Worm (Caenorhabditis elegans) whole organism, midembryonic: ENCODE data around the gene ubxn-4.

ENCODE experiments used
- T22C8.4 ChIP-seq: fragments of 200-800 bp; sonication (Bioruptor generic); IDR thresholded peaks from 2 replicates; pipeline ENCODE4 v1.3.6; 2022; ENCODE audit warnings: missing genetic modification characterization, missing compliant biosample characterization
- cog-1 ChIP-seq: sonication (generic microtip); optimal IDR thresholded peaks from 2 replicates; lab custom pipeline; 2016; ENCODE audit warnings: missing genetic modification characterization, missing compliant biosample characterization
- flt-1 ChIP-seq: fragments of 200-800 bp; sonication (Bioruptor generic); IDR thresholded peaks from 2 replicates; pipeline ENCODE4 v1.3.6; 2022; ENCODE audit warnings: missing genetic modification characterization, missing compliant biosample characterization
- klf-2 ChIP-seq: fragments of 200-800 bp; sonication (Bioruptor generic); conservative IDR thresholded peaks from 2 replicates; pipeline ENCODE4 v1.3.6; 2022; ENCODE audit warnings: missing genetic modification reagents, missing genetic modification characterization, missing compliant biosample characterization
- med-1 ChIP-seq: sonication (generic microtip); optimal IDR thresholded peaks from 2 replicates; lab custom pipeline; 2017; ENCODE audit warnings: missing genetic modification characterization, mild to moderate bottlenecking, missing compliant biosample characterization, antibody characterized with exemption, missing genetic modification reagents; ENCODE audit not compliant: insufficient read depth
- ref-1 ChIP-seq: fragments of 200-800 bp; sonication (Bioruptor generic); conservative IDR thresholded peaks from 2 replicates; pipeline ENCODE4 v1.3.6; 2022; ENCODE audit warnings: missing genetic modification reagents, missing genetic modification characterization, missing compliant biosample characterization
- tab-1 ChIP-seq: fragments of 200-800 bp; sonication (Bioruptor generic); IDR thresholded peaks from 2 replicates; pipeline ENCODE4 v1.3.6; 2022; ENCODE audit warnings: missing genetic modification characterization, missing compliant biosample characterization
- ztf-23 ChIP-seq: fragments of 200-800 bp; sonication (Bioruptor generic); IDR thresholded peaks from 2 replicates; pipeline ENCODE4 v1.3.6; 2022; ENCODE audit warnings: missing genetic modification reagents, missing genetic modification characterization, missing compliant biosample characterization
- ztf-29 ChIP-seq: fragments of 200-800 bp; sonication (Bioruptor generic); IDR thresholded peaks from 2 replicates; pipeline ENCODE4 v1.3.6; 2022; ENCODE audit warnings: missing genetic modification reagents, missing genetic modification characterization, missing compliant biosample characterization

ubxn-4 gene

ce11 chrIII:8417192-8417967 lies 12.0 kb upstream of the ubxn-4 start:
- TF ChIP-seq flt-1 (GFP tag; lab: Robert Waterston, UW) = 0 out of 2 replicates have a peak, but pooled peaks have one; percentile 38
- no peak for TF ChIP-seq klf-2 (GFP tag; lab: Robert Waterston, UW)
- TF ChIP-seq ztf-29 (GFP tag; lab: Robert Waterston, UW) = no peak
- TF ChIP-seq cog-1 (tag; lab: Kevin White, UChicago) = peak; percentile 95
- peak; percentile 43; the same call in 1 of the 2 replicates for TF ChIP-seq ztf-23 (GFP tag; lab: Robert Waterston, UW)
- TF ChIP-seq med-1 (GFP tag; lab: Kevin White, UChicago) = no peak
- peak; percentile 64; the same call in 1 of the 2 replicates for TF ChIP-seq T22C8.4
- TF ChIP-seq ref-1 = no peak

ce11 chrIII:8416871-8417191 lies 11.5 kb upstream of the ubxn-4 start:
- TF ChIP-seq tab-1 (GFP tag; lab: Robert Waterston, UW) (no peak), klf-2 (GFP tag; lab: Robert Waterston, UW) (no peak), ztf-29 (GFP tag; lab: Robert Waterston, UW) (no peak), T22C8.4 (no peak), flt-1 (GFP tag; lab: Robert Waterston, UW) (no peak)

ce11 chrIII:8413501-8413900 lies 8.1 kb upstream of the ubxn-4 start:
- TF ChIP-seq ref-1 (no peak), tab-1 (GFP tag; lab: Robert Waterston, UW) (no peak), klf-2 (GFP tag; lab: Robert Waterston, UW) (no peak), ztf-23 (GFP tag; lab: Robert Waterston, UW) (no peak), flt-1 (GFP tag; lab: Robert Waterston, UW) (no peak), med-1 (GFP tag; lab: Kevin White, UChicago) (no peak), cog-1 (tag; lab: Kevin White, UChicago) (no peak), T22C8.4 (no peak), ztf-29 (GFP tag; lab: Robert Waterston, UW) (no peak)

- TF ChIP-seq ztf-23 (GFP tag; lab: Robert Waterston, UW) (peak; percentile 98), med-1 (GFP tag; lab: Kevin White, UChicago) (no peak), cog-1 (tag; lab: Kevin White, UChicago) (peak; percentile 13), ztf-29 (GFP tag; lab: Robert Waterston, UW) (no peak), flt-1 (GFP tag; lab: Robert Waterston, UW) (peak; percentile 69; the same call in 1 of the 2 replicates), ref-1 (no peak)
These were observed 6.6 kb upstream of the ubxn-4 start for ce11 chrIII:8411976-8412375.

ce11 chrIII:8410747-8411146 lies 5.4 kb upstream of the ubxn-4 start:
- TF ChIP-seq ref-1 = no peak
- no peak for TF ChIP-seq flt-1 (GFP tag; lab: Robert Waterston, UW)
- TF ChIP-seq tab-1 (GFP tag; lab: Robert Waterston, UW) = no peak
- no peak for TF ChIP-seq klf-2 (GFP tag; lab: Robert Waterston, UW)
- no peak for TF ChIP-seq med-1 (GFP tag; lab: Kevin White, UChicago)
- no peak for TF ChIP-seq ztf-23 (GFP tag; lab: Robert Waterston, UW)

ce11 chrIII:8409166-8409565 lies 3.8 kb upstream of the ubxn-4 start, which contains the start of gene ZK353.9:
TSS of gene ZK353.9 (plus strand) at chrIII:8409496.
- TF ChIP-seq ztf-23 (GFP tag; lab: Robert Waterston, UW) (no peak), klf-2 (GFP tag; lab: Robert Waterston, UW) (no peak)

ce11 chrIII:8403507-8403906 lies 1.9 kb downstream of the ubxn-4 start, which contains the start of gene cutc-1:
TSS of gene cutc-1 (minus strand) at chrIII:8403607.
- TF ChIP-seq flt-1 (GFP tag; lab: Robert Waterston, UW) (no peak), ztf-29 (GFP tag; lab: Robert Waterston, UW) (no peak), klf-2 (GFP tag; lab: Robert Waterston, UW) (no peak), ref-1 (no peak), T22C8.4 (no peak), ztf-23 (GFP tag; lab: Robert Waterston, UW) (no peak), med-1 (GFP tag; lab: Kevin White, UChicago) (no peak)

ce11 chrIII:8402633-8403032 lies 2.7 kb downstream of the ubxn-4 start:
- TF ChIP-seq med-1 (GFP tag; lab: Kevin White, UChicago) (no peak), cog-1 (tag; lab: Kevin White, UChicago) (no peak), ztf-29 (GFP tag; lab: Robert Waterston, UW) (no peak), tab-1 (GFP tag; lab: Robert Waterston, UW) (no peak), T22C8.4 (no peak), flt-1 (GFP tag; lab: Robert Waterston, UW) (no peak), ztf-23 (GFP tag; lab: Robert Waterston, UW) (no peak), ref-1 (no peak), klf-2 (GFP tag; lab: Robert Waterston, UW) (no peak)

ce11 chrIII:8401887-8402286 lies 3.5 kb downstream of the ubxn-4 start, which contains the start of gene lap-1:
TSS of gene lap-1 (minus strand) at chrIII:8401928.
- TF ChIP-seq flt-1 (GFP tag; lab: Robert Waterston, UW) = no peak
- no peak for TF ChIP-seq med-1 (GFP tag; lab: Kevin White, UChicago)
- TF ChIP-seq klf-2 (GFP tag; lab: Robert Waterston, UW) = no peak
- no peak for TF ChIP-seq ztf-29 (GFP tag; lab: Robert Waterston, UW)
- no peak for TF ChIP-seq T22C8.4
- no peak for TF ChIP-seq ref-1
- TF ChIP-seq cog-1 (tag; lab: Kevin White, UChicago) = no peak
- no peak for TF ChIP-seq tab-1 (GFP tag; lab: Robert Waterston, UW)
- TF ChIP-seq ztf-23 (GFP tag; lab: Robert Waterston, UW) = no peak
